Worm (Caenorhabditis elegans) whole organism, late embryonic: Measurements from ENCODE around the gene ZC455.1.

Experiments
- C38D4.7 ChIP-seq: fragments of 200-800 bp; sonication (Bioruptor generic); optimal IDR thresholded peaks from 2 replicates; lab custom pipeline; 2018; ENCODE audit warnings: mild to moderate bottlenecking, missing genetic modification characterization, moderate library complexity, missing compliant biosample characterization
- K09A11.1 ChIP-seq: sonication (generic microtip); optimal IDR thresholded peaks from 2 replicates; lab custom pipeline; 2017; ENCODE audit warnings: antibody characterized with exemption, mild to moderate bottlenecking, missing genetic modification characterization, missing compliant biosample characterization; ENCODE audit not compliant: insufficient read depth
- Y22D7AL.16 ChIP-seq: sonication (generic microtip); optimal IDR thresholded peaks from 2 replicates; lab custom pipeline; 2016; ENCODE audit warnings: missing genetic modification characterization, missing compliant biosample characterization
- ahr-1 ChIP-seq: sonication (generic microtip); optimal IDR thresholded peaks from 2 replicates; lab custom pipeline; 2016; ENCODE audit warnings: missing genetic modification characterization, missing compliant biosample characterization
- ceh-24 ChIP-seq: sonication (generic microtip); optimal IDR thresholded peaks from 2 replicates; lab custom pipeline; 2016; ENCODE audit warnings: mild to moderate bottlenecking, missing genetic modification characterization, missing compliant biosample characterization
- ceh-34 ChIP-seq: sonication (generic microtip); optimal IDR thresholded peaks from 2 replicates; lab custom pipeline; 2016; ENCODE audit warnings: mild to moderate bottlenecking, missing genetic modification characterization, missing compliant biosample characterization
- ceh-45 ChIP-seq: fragments of 200-800 bp; sonication (Bioruptor generic); IDR thresholded peaks from 2 replicates; pipeline ENCODE4 v1.3.6; 2022; ENCODE audit warnings: missing genetic modification reagents, missing genetic modification characterization, missing compliant biosample characterization
- ceh-48 ChIP-seq: sonication (generic microtip); optimal IDR thresholded peaks from 2 replicates; lab custom pipeline; 2016; ENCODE audit warnings: missing genetic modification characterization, inconsistent platforms, missing compliant biosample characterization
- che-1 ChIP-seq: sonication (generic microtip); optimal IDR thresholded peaks from 2 replicates; lab custom pipeline; 2016; ENCODE audit warnings: mild to moderate bottlenecking, missing genetic modification characterization, missing compliant biosample characterization
- elt-2 ChIP-seq: sonication (generic microtip); optimal IDR thresholded peaks from 2 replicates; lab custom pipeline; 2016; ENCODE audit warnings: missing genetic modification reagents, missing genetic modification characterization, missing compliant biosample characterization
- eyg-1 ChIP-seq: sonication (generic microtip); optimal IDR thresholded peaks from 2 replicates; lab custom pipeline; 2016; ENCODE audit warnings: missing genotype, missing genetic modification characterization, missing compliant biosample characterization
- fax-1 ChIP-seq: sonication (generic microtip); optimal IDR thresholded peaks from 2 replicates; lab custom pipeline; 2016; ENCODE audit warnings: missing genotype, missing genetic modification characterization, missing compliant biosample characterization
- fkh-10 ChIP-seq: fragments of 150-350 bp; optimal IDR thresholded peaks from 2 replicates; lab custom pipeline; 2014; ENCODE audit warnings: missing biosample characterization, missing genetic modification reagents, missing genetic modification characterization
- fkh-6 ChIP-seq: sonication (generic microtip); optimal IDR thresholded peaks from 2 replicates; lab custom pipeline; 2016; ENCODE audit warnings: missing genetic modification characterization, missing compliant biosample characterization
- hlh-13 ChIP-seq: fragments of 200-800 bp; sonication (Bioruptor generic); optimal IDR thresholded peaks from 2 replicates; lab custom pipeline; 2018; ENCODE audit warnings: mild to moderate bottlenecking, missing genetic modification characterization, missing compliant biosample characterization
- hlh-8 ChIP-seq: sonication (generic microtip); optimal IDR thresholded peaks from 2 replicates; lab custom pipeline; 2016; ENCODE audit warnings: missing genotype, missing genetic modification characterization, missing compliant biosample characterization
- lim-6 ChIP-seq: sonication (generic microtip); optimal IDR thresholded peaks from 2 replicates; lab custom pipeline; 2016; ENCODE audit warnings: missing genetic modification characterization, missing compliant biosample characterization
- lin-11 ChIP-seq: fragments of 200-800 bp; sonication (Bioruptor generic); optimal IDR thresholded peaks from 2 replicates; lab custom pipeline; 2018; ENCODE audit warnings: mild to moderate bottlenecking, missing genetic modification characterization, missing compliant biosample characterization
- odd-2 ChIP-seq: sonication (generic microtip); optimal IDR thresholded peaks from 2 replicates; lab custom pipeline; 2017; ENCODE audit warnings: antibody characterized with exemption, mild to moderate bottlenecking, missing genetic modification characterization, missing compliant biosample characterization
- pqm-1 ChIP-seq: sonication (generic microtip); optimal IDR thresholded peaks from 2 replicates; lab custom pipeline; 2016; ENCODE audit warnings: missing genetic modification characterization, missing compliant biosample characterization
- pros-1 ChIP-seq: fragments of 150-350 bp; optimal IDR thresholded peaks from 2 replicates; lab custom pipeline; 2014; ENCODE audit warnings: missing biosample characterization, missing genetic modification reagents, missing genetic modification characterization
- ref-2 ChIP-seq: sonication (generic microtip); optimal IDR thresholded peaks from 2 replicates; lab custom pipeline; 2016; ENCODE audit warnings: missing genetic modification characterization, missing compliant biosample characterization
- tbx-2 ChIP-seq: sonication (generic microtip); optimal IDR thresholded peaks from 2 replicates; lab custom pipeline; 2016; ENCODE audit warnings: missing genetic modification characterization, missing compliant biosample characterization
- ttx-3 ChIP-seq: sonication (generic microtip); optimal IDR thresholded peaks from 2 replicates; lab custom pipeline; 2016; ENCODE audit warnings: missing genetic modification reagents, missing genetic modification characterization, missing compliant biosample characterization
- unc-42 ChIP-seq: sonication (generic microtip); optimal IDR thresholded peaks from 2 replicates; lab custom pipeline; 2016; ENCODE audit warnings: missing genotype, missing genetic modification characterization, missing compliant biosample characterization
- unc-55 ChIP-seq: sonication (generic microtip); optimal IDR thresholded peaks from 2 replicates; lab custom pipeline; 2017; ENCODE audit warnings: missing biosample characterization, missing genetic modification reagents, missing genetic modification characterization
- unc-86 ChIP-seq: sonication (generic microtip); optimal IDR thresholded peaks from 2 replicates; lab custom pipeline; 2016; ENCODE audit warnings: missing genetic modification characterization, missing compliant biosample characterization
- zip-5 ChIP-seq: sonication (generic microtip); optimal IDR thresholded peaks from 2 replicates; lab custom pipeline; 2016; ENCODE audit warnings: missing genetic modification characterization, missing compliant biosample characterization

ZC455.1 gene

ce11 chrV:12729220-12729619 is 44.1 kb upstream of the ZC455.1 start, which contains the start of gene R11D1.10:
Gene R11D1.10, plus strand, starts transcription at chrV:12729520.
- TF ChIP-seq hlh-13 (GFP tag; lab: Kevin White, UChicago) (no peak), ttx-3 (tag; lab: Kevin White, UChicago) (no peak), pros-1 (tag; lab: Kevin White, UChicago) (no peak), ceh-48 (no peak), odd-2 (tag; lab: Kevin White, UChicago) (no peak), lin-11 (tag; lab: Kevin White, UChicago) (no peak), che-1 (no peak), ceh-24 (tag; lab: Kevin White, UChicago) (no peak)

DNA sequence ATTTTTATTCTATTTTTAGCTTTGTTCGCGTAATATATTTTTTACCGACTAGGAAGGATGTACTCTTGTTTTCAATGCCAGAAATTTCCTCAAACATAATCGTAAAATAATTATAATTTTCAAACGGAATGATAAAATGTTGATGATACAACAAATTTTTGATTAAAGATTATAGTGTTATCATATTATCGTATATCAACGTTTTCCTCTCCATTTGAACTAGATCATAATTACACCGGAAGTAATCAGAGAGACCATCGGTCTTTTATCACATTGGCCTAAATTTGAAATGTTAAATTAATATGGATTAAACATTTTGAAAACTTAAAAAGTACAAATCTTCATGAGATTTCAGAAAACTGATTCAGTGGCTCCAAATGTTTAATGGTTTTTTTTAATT is 40.6 kb upstream of the ZC455.1 start:
- TF ChIP-seq elt-2 (tag; lab: Kevin White, UChicago) = peak; percentile 80
- no peak for TF ChIP-seq eyg-1 (tag; lab: Kevin White, UChicago)

DNA sequence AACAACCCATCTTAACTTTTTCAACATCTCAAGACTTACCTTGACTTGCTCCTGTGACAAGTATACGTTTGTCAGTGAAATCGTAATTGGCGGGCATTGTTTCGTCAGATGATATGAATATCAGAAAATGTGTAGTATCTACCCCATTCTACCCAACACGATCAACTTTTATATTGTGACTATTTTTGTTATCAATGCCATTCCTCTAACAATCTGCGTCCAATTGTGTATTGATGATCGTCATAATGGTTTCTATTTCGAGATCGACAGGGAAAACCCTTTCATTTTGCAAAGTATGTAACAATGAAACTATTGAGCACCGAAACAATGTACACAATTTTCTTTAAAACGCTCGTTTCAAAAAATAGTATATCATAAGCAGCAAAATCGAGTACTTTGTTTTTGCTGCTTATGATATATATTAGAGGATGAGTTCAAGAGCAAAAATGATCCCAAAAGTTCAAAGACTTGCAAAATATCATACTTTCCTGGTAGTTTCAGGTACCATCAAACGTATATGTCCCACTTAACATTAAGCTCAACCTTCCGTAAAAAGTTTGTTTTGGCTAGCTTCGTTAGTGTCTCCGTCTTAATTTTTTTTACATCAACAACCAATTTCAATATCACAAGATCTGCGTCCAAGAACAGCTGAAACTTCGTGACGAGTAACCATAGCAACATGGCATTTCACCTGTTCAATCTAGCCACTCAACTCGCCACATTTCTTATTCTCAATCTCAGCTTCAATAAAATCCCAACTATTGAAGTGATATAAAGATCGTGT is 39.7 kb upstream of the ZC455.1 start, which contains the start of the genes dhs-21 and xbx-9:
Gene dhs-21 (minus strand): TSS at position 181 of the 784 bp plus-strand sequence.
Gene xbx-9 (plus strand): TSS at position 734 of the 784 bp plus-strand sequence.
- no peak for TF ChIP-seq fax-1 (tag; lab: Kevin White, UChicago)
- TF ChIP-seq hlh-8 (tag; lab: Kevin White, UChicago) = no peak
- no peak for TF ChIP-seq C38D4.7 (GFP tag; lab: Kevin White, UChicago)
- no peak for TF ChIP-seq ceh-45 (GFP tag; lab: Robert Waterston, UW)
- TF ChIP-seq unc-86 = no peak
- no peak for TF ChIP-seq unc-42 (tag; lab: Kevin White, UChicago)
- TF ChIP-seq lim-6 (tag; lab: Kevin White, UChicago) = no peak
- peak; percentile 62 for TF ChIP-seq elt-2 (tag; lab: Kevin White, UChicago)
- TF ChIP-seq lin-11 (tag; lab: Kevin White, UChicago) = no peak

DNA sequence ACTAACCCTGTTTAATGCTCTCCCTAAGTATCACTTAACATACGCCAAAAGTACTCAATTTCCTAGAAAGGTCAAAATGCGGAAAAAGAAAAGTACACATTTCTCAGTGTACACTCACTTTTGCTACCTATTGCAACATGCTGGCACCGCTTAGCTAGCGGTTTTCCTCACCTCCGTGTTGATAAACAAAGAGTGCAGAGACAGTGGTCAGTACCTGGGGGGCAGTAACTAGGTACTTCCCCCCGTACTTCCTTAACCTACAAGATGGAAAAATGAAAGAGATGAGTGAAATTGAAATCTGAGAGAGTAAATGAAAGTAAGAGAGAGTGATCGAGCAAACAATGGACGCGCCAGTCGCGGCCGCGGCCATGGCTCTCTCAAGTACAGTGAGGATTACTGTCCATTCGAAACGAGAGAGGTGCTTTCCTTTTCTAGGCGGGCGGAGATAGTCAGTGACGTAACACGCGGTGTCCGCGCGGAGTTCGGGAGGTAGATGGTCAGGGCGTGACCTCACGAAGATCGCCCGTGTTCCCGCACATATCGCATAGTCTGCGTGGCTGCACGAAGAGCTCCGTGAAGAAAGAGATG is 37.1 kb upstream of the ZC455.1 start, which contains the start of gene cky-1:
Gene cky-1 (plus strand): TSS at position 538 of the 588 bp plus-strand sequence.
- TF ChIP-seq tbx-2 (tag; lab: Kevin White, UChicago) (peak; percentile 35), ceh-34 (tag; lab: Kevin White, UChicago) (no peak)

DNA sequence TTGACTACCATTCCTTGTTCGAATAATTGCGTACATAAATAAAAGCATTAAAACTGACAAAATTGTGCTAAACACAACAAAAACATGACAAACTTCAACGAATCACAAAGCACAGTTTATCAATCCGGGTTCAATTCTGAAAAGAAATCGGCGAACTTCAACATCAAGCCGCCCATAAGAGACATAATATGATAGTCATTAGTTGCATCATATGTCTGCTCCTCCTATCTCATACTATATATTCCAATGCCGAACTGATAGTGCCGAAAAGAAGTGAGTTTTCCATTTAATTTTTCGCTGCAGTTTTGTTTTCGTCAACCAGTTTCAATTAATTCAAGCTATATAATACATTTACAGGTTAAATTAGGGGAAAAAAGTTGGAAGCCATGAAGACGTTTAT is 31.6 kb upstream of the ZC455.1 start, which contains the start of gene hrg-7:
Gene hrg-7 (plus strand): TSS at position 358 of the 400 bp plus-strand sequence.
- no peak for TF ChIP-seq pqm-1 (tag; lab: Kevin White, UChicago)
- TF ChIP-seq pros-1 (tag; lab: Kevin White, UChicago) = no peak
- no peak for TF ChIP-seq zip-5 (tag; lab: Kevin White, UChicago)
- TF ChIP-seq ahr-1 = no peak
- no peak for TF ChIP-seq K09A11.1 (tag; lab: Kevin White, UChicago)
- no peak for TF ChIP-seq tbx-2 (tag; lab: Kevin White, UChicago)
- TF ChIP-seq ref-2 (tag; lab: Kevin White, UChicago) = no peak
- TF ChIP-seq hlh-8 (tag; lab: Kevin White, UChicago) = no peak
- no peak for TF ChIP-seq fkh-10 (GFP tag; lab: Kevin White, UChicago)
- no peak for TF ChIP-seq unc-55 (GFP tag; lab: Kevin White, UChicago)
- TF ChIP-seq Y22D7AL.16 (tag; lab: Kevin White, UChicago) = no peak
- no peak for TF ChIP-seq fkh-6 (tag; lab: Kevin White, UChicago)
- TF ChIP-seq, all 69 proteins: peak for 0
